Fruit fly (Drosophila melanogaster): ENCODE measurements around the gene CG31626.

- no peak for TF ChIP-seq CG8478 (optimal IDR thresholded peaks at IDR 0.05)
- no peak for TF ChIP-seq CTCF (optimal IDR thresholded peaks at IDR 0.05)
Measured at dm6 chr2L:21189273-21189781, 47.2 kb downstream of the CG31626 start.

Measured in S2 (cell line).